Worm (Caenorhabditis elegans): ENCODE data around the gene cfim-2.

cfim-2 gene

ce11 chrIV:8973249-8973958, 47.3 kb downstream of the cfim-2 start, which contains the start of gene C53B4.3:
TSS of gene C53B4.3 (minus strand) at chrIV:8973712.
- no peak for TF ChIP-seq cey-2 (tag; optimal IDR thresholded peaks at IDR 0.05; ENCODE audit: borderline replicate concordance, insufficient read depth)
- peak; percentile 73 for TF ChIP-seq pqm-1 (tag; optimal IDR thresholded peaks at IDR 0.05)
- TF ChIP-seq nhr-6 (tag; optimal IDR thresholded peaks at IDR 0.05), result no peak
- TF ChIP-seq nhr-28 (tag; optimal IDR thresholded peaks at IDR 0.05), result peak; percentile 75
- no peak for TF ChIP-seq dmd-8 (GFP tag; IDR thresholded peaks at IDR 0.05)
- peak in 1 of 2 experiments; percentile 77 for TF ChIP-seq hif-1 (tag; optimal IDR thresholded peaks at IDR 0.05)
- TF ChIP-seq nhr-41 (GFP tag; IDR thresholded peaks at IDR 0.05), result no peak
- TF ChIP-seq lin-38 (GFP tag; IDR thresholded peaks at IDR 0.05), result no peak; the same call in 1 of the 2 replicates
- peak; percentile 98 for TF ChIP-seq mes-2 (tag; optimal IDR thresholded peaks at IDR 0.05; ENCODE audit: poor library complexity, severe bottlenecking)
- no peak for TF ChIP-seq mxl-2 (GFP tag; conservative IDR thresholded peaks at IDR 0.05)
- no peak for TF ChIP-seq lin-39 (tag; optimal IDR thresholded peaks at IDR 0.05)
- no peak for TF ChIP-seq php-3 (GFP tag; IDR thresholded peaks at IDR 0.05)
- peak; percentile 78 for TF ChIP-seq Y48G9A.11 (GFP tag; IDR thresholded peaks at IDR 0.05)
- TF ChIP-seq dve-1 (tag; optimal IDR thresholded peaks at IDR 0.05; ENCODE audit: insufficient read depth), result peak; percentile 23
- peak; percentile 63 for TF ChIP-seq dpl-1 (GFP tag; optimal IDR thresholded peaks at IDR 0.05)
- no peak for TF ChIP-seq lin-29 (GFP tag; IDR thresholded peaks at IDR 0.05)
- TF ChIP-seq skn-1 (tag; optimal IDR thresholded peaks at IDR 0.05), result no peak
- no peak for TF ChIP-seq daf-19 (GFP tag; conservative IDR thresholded peaks at IDR 0.05)
- no peak for TF ChIP-seq egl-27 (tag; optimal IDR thresholded peaks at IDR 0.05)
- no peak for TF ChIP-seq zag-1 (tag; optimal IDR thresholded peaks at IDR 0.05)
- no peak for TF ChIP-seq lin-1 (GFP tag; IDR thresholded peaks at IDR 0.05)
- no peak for TF ChIP-seq gei-8 (GFP tag; optimal IDR thresholded peaks at IDR 0.05)
- TF ChIP-seq ztf-11 (tag; optimal IDR thresholded peaks at IDR 0.05), result no peak
- TF ChIP-seq lin-15B (tag; optimal IDR thresholded peaks at IDR 0.05), result no peak
- peak; percentile 68 for TF ChIP-seq hlh-30 (tag; optimal IDR thresholded peaks at IDR 0.05; ENCODE audit: insufficient read depth)
- no peak; the same call in 1 of the 2 replicates for TF ChIP-seq ceh-20 (GFP tag; IDR thresholded peaks at IDR 0.05)
- TF ChIP-seq ceh-62 (tag; optimal IDR thresholded peaks at IDR 0.05), result no peak
- no peak for TF ChIP-seq fkh-10 (GFP tag; optimal IDR thresholded peaks at IDR 0.05)
- TF ChIP-seq dmd-9 (GFP tag; IDR thresholded peaks at IDR 0.05), result peak; percentile 91
- no peak for TF ChIP-seq T26A8.4 (GFP tag; IDR thresholded peaks at IDR 0.05)
- peak; percentile 90 for TF ChIP-seq ZK337.2 (GFP tag; IDR thresholded peaks at IDR 0.05)
- TF ChIP-seq F44E2.7 (GFP tag; IDR thresholded peaks at IDR 0.05), result no peak
- no peak for TF ChIP-seq lir-3 (tag; optimal IDR thresholded peaks at IDR 0.05)
- no peak for TF ChIP-seq daf-16 (GFP tag; optimal IDR thresholded peaks at IDR 0.05)
- TF ChIP-seq daf-16 (tag; optimal IDR thresholded peaks at IDR 0.05), result peak; percentile 42
- peak; percentile 29 for TF ChIP-seq ztf-7 (tag; optimal IDR thresholded peaks at IDR 0.05)
- peak; percentile 64 for TF ChIP-seq nhr-25 (tag; optimal IDR thresholded peaks at IDR 0.05; ENCODE audit: borderline replicate concordance, insufficient read depth)
- peak; percentile 87 for TF ChIP-seq aha-1 (tag)
- peak; percentile 49 for TF ChIP-seq mep-1 (tag; optimal IDR thresholded peaks at IDR 0.05)
- TF ChIP-seq tra-1 (GFP tag; IDR thresholded peaks at IDR 0.05), result no peak
- no peak for TF ChIP-seq nhr-11 (tag; optimal IDR thresholded peaks at IDR 0.05)
- TF ChIP-seq spr-1 (tag; optimal IDR thresholded peaks at IDR 0.05), result no peak
- TF ChIP-seq daf-12 (tag; optimal IDR thresholded peaks at IDR 0.05), result no peak
- no peak for TF ChIP-seq lin-13 (GFP tag; optimal IDR thresholded peaks at IDR 0.05)
- no peak for TF ChIP-seq ces-1 (GFP tag; optimal IDR thresholded peaks at IDR 0.05)
- TF ChIP-seq nhr-48 (tag; optimal IDR thresholded peaks at IDR 0.05), result peak; percentile 49
- peak; percentile 31; the same call in 1 of the 2 replicates for TF ChIP-seq snpc-1.2 (GFP tag; IDR thresholded peaks at IDR 0.05)
- TF ChIP-seq F37D6.2 (tag; optimal IDR thresholded peaks at IDR 0.05), result no peak
- TF ChIP-seq aly-2 (tag; optimal IDR thresholded peaks at IDR 0.05), result no peak
- peak; percentile 57 for TF ChIP-seq duxl-1 (tag; optimal IDR thresholded peaks at IDR 0.05; ENCODE audit: poor library complexity)
